Fruit fly (Drosophila melanogaster): ENCODE measurements around the gene CG34377.

DNA sequence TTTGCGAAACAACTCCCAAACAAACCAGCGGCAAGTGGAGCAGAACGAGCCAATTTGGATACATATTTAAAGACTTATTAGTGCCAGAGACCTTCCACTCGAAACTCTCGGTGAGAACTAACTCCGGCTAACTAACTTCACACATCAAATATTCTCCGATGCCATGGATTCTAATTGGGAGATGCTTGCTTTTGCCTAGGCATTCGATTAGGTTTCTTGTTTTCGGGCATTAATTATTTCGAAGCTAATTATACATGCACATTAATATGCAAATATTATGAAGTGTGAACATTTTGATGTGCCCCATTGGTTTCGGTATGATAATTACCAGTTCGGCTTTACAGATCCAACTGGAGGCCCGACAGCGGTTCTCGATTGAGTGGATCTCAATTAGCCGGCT lies 18.3 kb upstream of the CG34377 start, which contains the start of gene CG5386:
- TF ChIP-seq Sin3A (optimal IDR thresholded peaks at IDR 0.05) (no peak), psq (optimal IDR thresholded peaks at IDR 0.05) (no peak), ttk (optimal IDR thresholded peaks at IDR 0.05) (no peak), Myc (optimal IDR thresholded peaks at IDR 0.05) (no peak), h (optimal IDR thresholded peaks at IDR 0.05) (no peak)

Measured in Kc167 (cell line).